Worm (Caenorhabditis elegans): Measurements from ENCODE around the gene mnk-1.

mnk-1 gene

ce11 chrII:10555484-10556075 lies 736 bp upstream of the mnk-1 start:
- no peak for TF ChIP-seq ets-7 (tag; optimal IDR thresholded peaks at IDR 0.05)

- TF ChIP-seq sea-1 (GFP tag; conservative IDR thresholded peaks at IDR 0.05), result no peak
- TF ChIP-seq pes-1 (GFP tag; IDR thresholded peaks at IDR 0.05), result no peak
- TF ChIP-seq ets-7 (tag; optimal IDR thresholded peaks at IDR 0.05), result no peak
- TF ChIP-seq aly-1 (tag; optimal IDR thresholded peaks at IDR 0.05), result no peak
- no peak for TF ChIP-seq ceh-36 (tag; optimal IDR thresholded peaks at IDR 0.05)
- no peak for TF ChIP-seq tra-4 (tag; optimal IDR thresholded peaks at IDR 0.05)
- no peak for TF ChIP-seq scrt-1 (GFP tag; IDR thresholded peaks at IDR 0.05)
- TF ChIP-seq tbx-11 (GFP tag; IDR thresholded peaks at IDR 0.05), result no peak
- TF ChIP-seq F13C5.2 (tag; optimal IDR thresholded peaks at IDR 0.05), result no peak
- no peak for TF ChIP-seq flt-1 (GFP tag; IDR thresholded peaks at IDR 0.05)
- no peak for TF ChIP-seq hnd-1 (tag; optimal IDR thresholded peaks at IDR 0.05)
- no peak for TF ChIP-seq B0310.2 (tag; optimal IDR thresholded peaks at IDR 0.05)
- no peak for TF ChIP-seq tbx-37 (GFP tag; conservative IDR thresholded peaks at IDR 0.05)
- TF ChIP-seq hmbx-1 (tag; optimal IDR thresholded peaks at IDR 0.05), result no peak
- TF ChIP-seq ceh-13 (GFP tag; optimal IDR thresholded peaks at IDR 0.05), result no peak
- TF ChIP-seq ama-1 (optimal IDR thresholded peaks at IDR 0.05), result no peak
- TF ChIP-seq hmg-4 (GFP tag; optimal IDR thresholded peaks at IDR 0.05), result no peak
Observed at ce11 chrII:10554046-10554399, 821 bp downstream of the mnk-1 start.

- TF ChIP-seq tra-4 (tag; optimal IDR thresholded peaks at IDR 0.05), result no peak
- TF ChIP-seq ama-1 (optimal IDR thresholded peaks at IDR 0.05), result no peak
- TF ChIP-seq hmbx-1 (tag; optimal IDR thresholded peaks at IDR 0.05), result no peak
- TF ChIP-seq ets-7 (tag; optimal IDR thresholded peaks at IDR 0.05), result no peak
- no peak for TF ChIP-seq tbx-37 (GFP tag; conservative IDR thresholded peaks at IDR 0.05)
- TF ChIP-seq sea-1 (GFP tag; conservative IDR thresholded peaks at IDR 0.05), result no peak
- no peak for TF ChIP-seq tbx-11 (GFP tag; IDR thresholded peaks at IDR 0.05)
- no peak for TF ChIP-seq F13C5.2 (tag; optimal IDR thresholded peaks at IDR 0.05)
- TF ChIP-seq ceh-36 (tag; optimal IDR thresholded peaks at IDR 0.05), result no peak
- TF ChIP-seq flt-1 (GFP tag; IDR thresholded peaks at IDR 0.05), result no peak
- TF ChIP-seq ceh-13 (GFP tag; optimal IDR thresholded peaks at IDR 0.05), result no peak
- no peak for TF ChIP-seq hmg-4 (GFP tag; optimal IDR thresholded peaks at IDR 0.05)
- no peak for TF ChIP-seq B0310.2 (tag; optimal IDR thresholded peaks at IDR 0.05)
- TF ChIP-seq hnd-1 (tag; optimal IDR thresholded peaks at IDR 0.05), result no peak
- TF ChIP-seq scrt-1 (GFP tag; IDR thresholded peaks at IDR 0.05), result no peak
Observed at ce11 chrII:10553377-10554045, 1.3 kb downstream of the mnk-1 start.

ce11 chrII:10551985-10552736 lies 2.7 kb downstream of the mnk-1 start:
- TF ChIP-seq ceh-36 (tag; optimal IDR thresholded peaks at IDR 0.05) (no peak), F13C5.2 (tag; optimal IDR thresholded peaks at IDR 0.05) (no peak), tbx-11 (GFP tag; IDR thresholded peaks at IDR 0.05) (no peak), hmbx-1 (tag; optimal IDR thresholded peaks at IDR 0.05) (no peak), tra-4 (tag; optimal IDR thresholded peaks at IDR 0.05) (no peak), tbx-37 (GFP tag; conservative IDR thresholded peaks at IDR 0.05) (no peak), pes-1 (GFP tag; IDR thresholded peaks at IDR 0.05) (no peak), ceh-13 (GFP tag; optimal IDR thresholded peaks at IDR 0.05) (no peak)

- TF ChIP-seq F13C5.2 (tag; optimal IDR thresholded peaks at IDR 0.05) (no peak), scrt-1 (GFP tag; IDR thresholded peaks at IDR 0.05) (no peak), ets-7 (tag; optimal IDR thresholded peaks at IDR 0.05) (no peak), ama-1 (optimal IDR thresholded peaks at IDR 0.05) (no peak), pes-1 (GFP tag; IDR thresholded peaks at IDR 0.05) (no peak), tbx-11 (GFP tag; IDR thresholded peaks at IDR 0.05) (no peak), tra-4 (tag; optimal IDR thresholded peaks at IDR 0.05) (no peak), ceh-36 (tag; optimal IDR thresholded peaks at IDR 0.05) (no peak), hmg-4 (GFP tag; optimal IDR thresholded peaks at IDR 0.05) (no peak), sea-1 (GFP tag; conservative IDR thresholded peaks at IDR 0.05) (no peak), ceh-13 (GFP tag; optimal IDR thresholded peaks at IDR 0.05) (no peak), B0310.2 (tag; optimal IDR thresholded peaks at IDR 0.05) (no peak), tbx-37 (GFP tag; conservative IDR thresholded peaks at IDR 0.05) (no peak)
Observed at ce11 chrII:10550872-10551647, 3.8 kb downstream of the mnk-1 start.

- TF ChIP-seq ets-7 (tag; optimal IDR thresholded peaks at IDR 0.05) (no peak), B0310.2 (tag; optimal IDR thresholded peaks at IDR 0.05) (no peak), pes-1 (GFP tag; IDR thresholded peaks at IDR 0.05) (no peak), tra-4 (tag; optimal IDR thresholded peaks at IDR 0.05) (no peak), flt-1 (GFP tag; IDR thresholded peaks at IDR 0.05) (no peak)
Observed at ce11 chrII:10550173-10550572, 4.7 kb downstream of the mnk-1 start.

Data from whole organism, early embryonic.